Worm (Caenorhabditis elegans): Measurements from ENCODE around the gene C14B1.3.

ce11 chrIII:3706586-3706985 is 3.2 kb downstream of the C14B1.3 start, which contains the start of gene dph-1:
- no peak for TF ChIP-seq eyg-1 (tag; optimal IDR thresholded peaks at IDR 0.05)
- no peak for TF ChIP-seq ceh-45 (GFP tag; IDR thresholded peaks at IDR 0.05)
- TF ChIP-seq ceh-48 (tag; optimal IDR thresholded peaks at IDR 0.05) = no peak
